Fruit fly (Drosophila melanogaster) whole organism, embryonic: ENCODE measurements around the gene Hez.

Experiments
- B-H2 ChIP-seq: fragments of 200-800 bp; sonication (Bioruptor generic); optimal IDR thresholded peaks from 2 replicates; lab custom pipeline; 2018; ENCODE audit warnings: missing biosample characterization, mild to moderate bottlenecking, missing genetic modification characterization
- CG11085 ChIP-seq: fragments of 200-800 bp; sonication (Bioruptor generic); IDR thresholded peaks from 2 replicates; pipeline ENCODE4 v1.3.6; 2022; ENCODE audit warnings: missing biosample characterization, missing genetic modification characterization
- CG12219 ChIP-seq: fragments of 200-800 bp; sonication (Bioruptor generic); optimal IDR thresholded peaks from 3 replicates; lab custom pipeline; 2018; ENCODE audit warnings: missing biosample characterization, mild to moderate bottlenecking, missing genetic modification characterization
- CG13287 ChIP-seq: fragments of 200-800 bp; sonication (Bioruptor generic); IDR thresholded peaks from 2 replicates; pipeline ENCODE4 v1.3.6; 2022; ENCODE audit warnings: missing biosample characterization, missing genetic modification characterization; ENCODE audit not compliant: partially characterized antibody
- CG13296 ChIP-seq: fragments of 200-800 bp; sonication (Bioruptor generic); optimal IDR thresholded peaks from 3 replicates; lab custom pipeline; 2018; ENCODE audit warnings: missing biosample characterization, mild to moderate bottlenecking, missing genetic modification characterization
- CG15073 ChIP-seq: fragments of 200-800 bp; sonication (Bioruptor generic); optimal IDR thresholded peaks from 2 replicates; lab custom pipeline; 2016; ENCODE audit warnings: missing biosample characterization, missing genetic modification characterization
- CG15514 ChIP-seq: fragments of 200-800 bp; sonication (Bioruptor generic); optimal IDR thresholded peaks from 3 replicates; lab custom pipeline; 2017; ENCODE audit warnings: missing biosample characterization, missing genetic modification characterization, mild to moderate bottlenecking, moderate library complexity, missing genetic modification reagents
- CG16815 ChIP-seq: fragments of 200-800 bp; sonication (Bioruptor generic); optimal IDR thresholded peaks from 3 replicates; lab custom pipeline; 2017; ENCODE audit warnings: missing biosample characterization, mild to moderate bottlenecking, missing genetic modification characterization
- CG17359 ChIP-seq: fragments of 200-800 bp; sonication (Bioruptor generic); optimal IDR thresholded peaks from 3 replicates; lab custom pipeline; 2018; ENCODE audit warnings: missing biosample characterization, mild to moderate bottlenecking, missing genetic modification characterization, moderate library complexity
- CG31388 ChIP-seq: fragments of 200-800 bp; sonication (Bioruptor generic); optimal IDR thresholded peaks from 2 replicates; lab custom pipeline; 2016; ENCODE audit warnings: missing biosample characterization, missing genetic modification characterization
- CG3847 ChIP-seq: fragments of 200-800 bp; sonication (Bioruptor generic); IDR thresholded peaks from 2 replicates; pipeline ENCODE4 v1.3.6; 2022; ENCODE audit warnings: missing biosample characterization, missing genetic modification characterization
- CG42726 ChIP-seq: fragments of 200-800 bp; sonication (Bioruptor generic); IDR thresholded peaks from 2 replicates; pipeline ENCODE4 v1.3.6; 2022; ENCODE audit warnings: missing biosample characterization, missing genetic modification characterization; ENCODE audit not compliant: partially characterized antibody
- CG4617 ChIP-seq: fragments of 200-800 bp; sonication (Bioruptor generic); optimal IDR thresholded peaks from 3 replicates; lab custom pipeline; 2016; ENCODE audit warnings: missing biosample characterization, missing genetic modification characterization, borderline replicate concordance
- CG4730 ChIP-seq: fragments of 200-800 bp; sonication (Bioruptor generic); IDR thresholded peaks from 2 replicates; pipeline ENCODE4 v1.3.6; 2022; ENCODE audit warnings: missing biosample characterization, missing genetic modification characterization
- CG6654 ChIP-seq: fragments of 200-800 bp; sonication (Bioruptor generic); optimal IDR thresholded peaks from 2 replicates; lab custom pipeline; 2017; ENCODE audit warnings: missing biosample characterization, mild to moderate bottlenecking, missing genetic modification characterization
- CG8089 ChIP-seq: fragments of 200-800 bp; sonication (Bioruptor generic); optimal IDR thresholded peaks from 3 replicates; lab custom pipeline; 2016; ENCODE audit warnings: missing biosample characterization, missing genetic modification characterization
- CG9609 ChIP-seq: fragments of 200-800 bp; sonication (Bioruptor generic); optimal IDR thresholded peaks from 3 replicates; lab custom pipeline; 2016; ENCODE audit warnings: missing biosample characterization, missing genetic modification characterization
- CG9727 ChIP-seq: fragments of 200-800 bp; sonication (Bioruptor generic); optimal IDR thresholded peaks from 3 replicates; lab custom pipeline; 2017; ENCODE audit warnings: missing biosample characterization, mild to moderate bottlenecking, missing genetic modification characterization
- Camta ChIP-seq: fragments of 200-800 bp; sonication (Bioruptor generic); optimal IDR thresholded peaks from 2 replicates; lab custom pipeline; 2016; ENCODE audit warnings: missing biosample characterization, missing genetic modification characterization
- CkIIα-i1 ChIP-seq: fragments of 200-800 bp; sonication (Bioruptor generic); IDR thresholded peaks from 2 replicates; pipeline ENCODE4 v1.3.6; 2022; ENCODE audit warnings: missing biosample characterization, missing genetic modification characterization
- CrebB ChIP-seq: fragments of 200-800 bp; sonication (Bioruptor generic); optimal IDR thresholded peaks from 3 replicates; lab custom pipeline; 2018; ENCODE audit warnings: missing biosample characterization, mild to moderate bottlenecking, missing genetic modification characterization
- D19A ChIP-seq: fragments of 200-800 bp; optimal IDR thresholded peaks from 3 replicates; lab custom pipeline; 2019; ENCODE audit warnings: missing biosample characterization, mild to moderate bottlenecking, missing genetic modification characterization, moderate library complexity
- Dip3 ChIP-seq: fragments of 200-800 bp; sonication (Bioruptor generic); optimal IDR thresholded peaks from 3 replicates; lab custom pipeline; 2016; ENCODE audit warnings: missing biosample characterization, missing genetic modification characterization
- Fer1 ChIP-seq: fragments of 200-800 bp; sonication (Bioruptor generic); optimal IDR thresholded peaks from 2 replicates; lab custom pipeline; 2017; ENCODE audit warnings: missing biosample characterization, mild to moderate bottlenecking, missing genetic modification characterization
- Gsc ChIP-seq: fragments of 200-800 bp; sonication (Bioruptor generic); IDR thresholded peaks from 2 replicates; pipeline ENCODE4 v1.3.6; 2022; ENCODE audit warnings: missing biosample characterization, missing genetic modification characterization
- HLHmδ ChIP-seq: fragments of 200-800 bp; sonication (Bioruptor generic); optimal IDR thresholded peaks from 2 replicates; lab custom pipeline; 2018; ENCODE audit warnings: missing biosample characterization, mild to moderate bottlenecking, missing genetic modification characterization, moderate library complexity
- Kr ChIP-seq: fragments of 200-800 bp; sonication (Bioruptor generic); optimal IDR thresholded peaks from 2 replicates; lab custom pipeline; 2017; ENCODE audit warnings: missing biosample characterization, mild to moderate bottlenecking, missing genetic modification characterization
- Nf-YC ChIP-seq: fragments of 200-800 bp; optimal IDR thresholded peaks from 3 replicates; lab custom pipeline; 2019; ENCODE audit warnings: missing biosample characterization, mild to moderate bottlenecking, missing genetic modification characterization, moderate library complexity
- Sox100B ChIP-seq: fragments of 200-800 bp; sonication (Bioruptor generic); optimal IDR thresholded peaks from 3 replicates; lab custom pipeline; 2018; ENCODE audit warnings: missing biosample characterization, mild to moderate bottlenecking, missing genetic modification characterization
- Stat92E ChIP-seq, 3 experiments: fragments of >200 bp in 2 of 3; fragments of 200-800 bp in 1 of 3; sonication (Bioruptor generic) in 1 of 3; optimal IDR thresholded peaks; 2 replicates each; lab custom pipeline; 2017 to 2019; ENCODE audit warnings: missing biosample characterization in 3 of 3, missing genetic modification characterization in 3 of 3, mild to moderate bottlenecking in 1 of 3, moderate library complexity in 1 of 3
- abd-A ChIP-seq: fragments of 200-800 bp; sonication (Bioruptor generic); optimal IDR thresholded peaks from 3 replicates; lab custom pipeline; 2019; ENCODE audit warnings: missing biosample characterization, mild to moderate bottlenecking, missing genetic modification characterization, moderate library complexity
- aop ChIP-seq: fragments of 200-800 bp; sonication (Bioruptor generic); IDR thresholded peaks from 2 replicates; pipeline ENCODE4 v1.3.6; 2022; ENCODE audit warnings: missing biosample characterization, missing genetic modification characterization
- az2 ChIP-seq: fragments of 200-800 bp; sonication (Bioruptor generic); optimal IDR thresholded peaks from 3 replicates; lab custom pipeline; 2016; ENCODE audit warnings: missing biosample characterization, missing genetic modification characterization
- btn ChIP-seq: fragments of 200-800 bp; sonication (Bioruptor generic); optimal IDR thresholded peaks from 2 replicates; lab custom pipeline; 2016; ENCODE audit warnings: missing biosample characterization, missing genetic modification characterization
- chif ChIP-seq, 2 experiments: fragments of 200-800 bp; sonication (Bioruptor generic); optimal IDR thresholded peaks; 3 replicates each; lab custom pipeline; 2016; ENCODE audit warnings: missing biosample characterization in 2 of 2, missing genetic modification characterization in 2 of 2
- dm ChIP-seq: fragments of 200-800 bp; sonication (Bioruptor generic); optimal IDR thresholded peaks from 3 replicates; lab custom pipeline; 2016; ENCODE audit warnings: missing biosample characterization, missing genetic modification characterization
- dmrt11E ChIP-seq: fragments of 200-800 bp; sonication (Bioruptor generic); optimal IDR thresholded peaks from 3 replicates; lab custom pipeline; 2018; ENCODE audit warnings: missing biosample characterization, mild to moderate bottlenecking, missing genetic modification characterization, moderate library complexity
- en ChIP-seq: fragments of 200-800 bp; sonication (Bioruptor generic); optimal IDR thresholded peaks from 2 replicates; lab custom pipeline; 2016; ENCODE audit warnings: missing biosample characterization, missing genetic modification characterization
- grau ChIP-seq: fragments of 200-800 bp; optimal IDR thresholded peaks from 3 replicates; lab custom pipeline; 2019; ENCODE audit warnings: missing biosample characterization, mild to moderate bottlenecking, missing genetic modification characterization, moderate library complexity
- inv ChIP-seq: fragments of 200-800 bp; sonication (Bioruptor generic); IDR thresholded peaks from 2 replicates; pipeline ENCODE4 v1.3.6; 2022; ENCODE audit warnings: missing biosample characterization, missing genetic modification characterization; ENCODE audit not compliant: partially characterized antibody
- jumu ChIP-seq: fragments of 200-800 bp; sonication (Bioruptor generic); optimal IDR thresholded peaks from 3 replicates; lab custom pipeline; 2016; ENCODE audit warnings: missing biosample characterization, missing genetic modification characterization
- lab ChIP-seq: fragments of 200-800 bp; sonication (Bioruptor generic); optimal IDR thresholded peaks from 3 replicates; lab custom pipeline; 2017; ENCODE audit warnings: missing biosample characterization, missing genetic modification characterization, mild to moderate bottlenecking, moderate library complexity, missing genetic modification reagents
- nerfin-1 ChIP-seq: fragments of 200-800 bp; sonication (Bioruptor generic); optimal IDR thresholded peaks from 3 replicates; lab custom pipeline; 2019; ENCODE audit warnings: missing biosample characterization, mild to moderate bottlenecking, missing genetic modification characterization, moderate library complexity
- odd ChIP-seq: fragments of 200-800 bp; sonication (Bioruptor generic); optimal IDR thresholded peaks from 2 replicates; lab custom pipeline; 2017; ENCODE audit warnings: missing biosample characterization, mild to moderate bottlenecking, missing genetic modification characterization
- onecut ChIP-seq: fragments of 200-800 bp; sonication (Bioruptor generic); IDR thresholded peaks from 2 replicates; pipeline ENCODE4 v1.3.6; 2022; ENCODE audit warnings: missing biosample characterization, missing genetic modification characterization
- sd ChIP-seq: fragments of 200-800 bp; sonication (Bioruptor generic); optimal IDR thresholded peaks from 3 replicates; lab custom pipeline; 2018; ENCODE audit warnings: missing biosample characterization, mild to moderate bottlenecking, missing genetic modification characterization, moderate library complexity
- slbo ChIP-seq: fragments of 200-800 bp; sonication (Bioruptor generic); IDR thresholded peaks from 2 replicates; pipeline ENCODE4 v1.3.6; 2022; ENCODE audit warnings: missing biosample characterization, missing genetic modification characterization
- trh ChIP-seq: fragments of 200-800 bp; sonication (Bioruptor generic); optimal IDR thresholded peaks from 2 replicates; lab custom pipeline; 2016; ENCODE audit warnings: missing biosample characterization, missing genetic modification characterization
- vvl ChIP-seq: fragments of 200-800 bp; sonication (Bioruptor generic); IDR thresholded peaks from 2 replicates; pipeline ENCODE4 v1.3.6; 2022; ENCODE audit warnings: missing biosample characterization, missing genetic modification characterization
- zen ChIP-seq: fragments of 200-800 bp; sonication (Bioruptor generic); optimal IDR thresholded peaks from 3 replicates; lab custom pipeline; 2018; ENCODE audit warnings: missing biosample characterization, mild to moderate bottlenecking, missing genetic modification characterization, moderate library complexity

The Hez gene

dm6 chr3L:9899046-9899659 lies 4.6 kb upstream of the Hez start, which contains the start of gene nudE (continued):
- TF ChIP-seq az2 (no peak), CG4617 (peak; percentile 72), CG8089 (GFP tag; lab: Kevin White, UChicago) (no peak), CG9727 (GFP tag; lab: Kevin White, UChicago) (no peak), dmrt11E (tag; lab: Kevin White, UChicago) (no peak), CG6654 (GFP tag; lab: Kevin White, UChicago) (no peak), CG13287 (no peak), inv (GFP tag; lab: Robert Waterston, UW) (no peak), slbo (GFP tag; lab: Robert Waterston, UW) (peak; percentile 49; the same call in 1 of the 2 replicates), chif (GFP tag; optimal IDR thresholded peaks at IDR 0.05; lab: Kevin White, UChicago) (no peak), Fer1 (GFP tag; lab: Kevin White, UChicago) (peak; percentile 0), trh (GFP tag; lab: Kevin White, UChicago) (no peak), CG12219 (GFP tag; lab: Kevin White, UChicago) (no peak), lab (peak; percentile 55), CG13296 (GFP tag; lab: Kevin White, UChicago) (no peak), CG15514 (GFP tag; lab: Kevin White, UChicago) (no peak), CG11085 (GFP tag; lab: Robert Waterston, UW) (no peak), odd (GFP tag; lab: Kevin White, UChicago) (peak; percentile 4), vvl (GFP tag; lab: Robert Waterston, UW) (no peak; the same call in 1 of the 2 replicates), sd (tag; lab: Kevin White, UChicago) (no peak), CrebB (tag; lab: Kevin White, UChicago) (no peak), CG4730 (GFP tag; lab: Robert Waterston, UW) (no peak), CG15073 (GFP tag; lab: Kevin White, UChicago) (no peak), CG9609 (GFP tag; lab: Kevin White, UChicago) (no peak), grau (tag; lab: Kevin White, UChicago) (peak; percentile 25), jumu (GFP tag; lab: Kevin White, UChicago) (peak; percentile 26), en (GFP tag; lab: Kevin White, UChicago) (peak; percentile 5), Dip3 (peak; percentile 16), Kr (GFP tag; lab: Kevin White, UChicago) (no peak), CkIIα-i1 (GFP tag; lab: Robert Waterston, UW) (no peak), Stat92E (GFP tag; optimal IDR thresholded peaks at IDR 0.05; lab: Kevin White, UChicago) (no peak), CG16815 (GFP tag; lab: Kevin White, UChicago) (no peak), CG31388 (GFP tag; lab: Kevin White, UChicago) (no peak), zen (tag; lab: Kevin White, UChicago) (peak; percentile 38), abd-A (no peak), CG17359 (tag; lab: Kevin White, UChicago) (no peak), CG42726 (GFP tag; lab: Robert Waterston, UW) (no peak), onecut (GFP tag; lab: Robert Waterston, UW) (no peak), dm (GFP tag; lab: Kevin White, UChicago) (peak; percentile 24), Nf-YC (tag; lab: Kevin White, UChicago) (no peak), B-H2 (GFP tag; lab: Kevin White, UChicago) (peak; percentile 10), Sox100B (GFP tag; lab: Kevin White, UChicago) (no peak), HLHmδ (no peak), Gsc (GFP tag; lab: Robert Waterston, UW) (no peak), btn (GFP tag; lab: Kevin White, UChicago) (no peak), nerfin-1 (tag; lab: Kevin White, UChicago) (peak; percentile 77), D19A (tag; lab: Kevin White, UChicago) (no peak), aop (GFP tag; lab: Robert Waterston, UW) (no peak), Camta (GFP tag; lab: Kevin White, UChicago) (peak; percentile 43), CG3847 (GFP tag; lab: Robert Waterston, UW) (peak; percentile 60)
